Fruit fly (Drosophila melanogaster) whole organism, embryonic: ENCODE data around the gene CG42449.

Source experiments
- Antp ChIP-seq: fragments of 200-800 bp; sonication (Bioruptor generic); optimal IDR thresholded peaks from 3 replicates; lab custom pipeline; 2016; ENCODE audit warnings: missing biosample characterization, missing genetic modification characterization
- Bdp1 ChIP-seq: fragments of 200-800 bp; sonication (Bioruptor generic); optimal IDR thresholded peaks from 3 replicates; lab custom pipeline; 2016; ENCODE audit warnings: missing biosample characterization, missing genetic modification characterization
- Bteb2 ChIP-seq: fragments of 200-800 bp; sonication (Bioruptor generic); optimal IDR thresholded peaks from 2 replicates; lab custom pipeline; 2016; ENCODE audit warnings: missing biosample characterization, missing genetic modification characterization
- CG10209 ChIP-seq: fragments of 200-800 bp; sonication (Bioruptor generic); optimal IDR thresholded peaks from 3 replicates; lab custom pipeline; 2017; ENCODE audit warnings: missing biosample characterization, mild to moderate bottlenecking, missing genetic modification characterization, missing genetic modification reagents
- CG10462 ChIP-seq: fragments of 200-800 bp; sonication (Bioruptor generic); optimal IDR thresholded peaks from 2 replicates; lab custom pipeline; 2016; ENCODE audit warnings: missing biosample characterization, missing genetic modification characterization
- CG14441 ChIP-seq: fragments of 200-800 bp; sonication (Bioruptor generic); IDR thresholded peaks from 2 replicates; pipeline ENCODE4 v1.3.6; 2022; ENCODE audit warnings: missing biosample characterization, missing genetic modification characterization
- CG1529 ChIP-seq: fragments of 200-800 bp; sonication (Bioruptor generic); optimal IDR thresholded peaks from 3 replicates; lab custom pipeline; 2018; ENCODE audit warnings: missing biosample characterization, missing genetic modification characterization
- CG15479 ChIP-seq: fragments of 200-800 bp; sonication (Bioruptor generic); optimal IDR thresholded peaks from 3 replicates; lab custom pipeline; 2019; ENCODE audit warnings: missing biosample characterization, mild to moderate bottlenecking, missing genetic modification characterization, moderate library complexity
- CG15601 ChIP-seq: fragments of 200-800 bp; sonication (Bioruptor generic); optimal IDR thresholded peaks from 3 replicates; lab custom pipeline; 2019; ENCODE audit warnings: missing biosample characterization, mild to moderate bottlenecking, missing genetic modification characterization, moderate library complexity
- CG17612 ChIP-seq: fragments of 200-800 bp; sonication (Bioruptor generic); IDR thresholded peaks from 2 replicates; pipeline ENCODE4 v1.3.6; 2022; ENCODE audit warnings: missing biosample characterization, missing genetic modification characterization
- CG1832 ChIP-seq: fragments of 200-800 bp; sonication (Bioruptor generic); optimal IDR thresholded peaks from 2 replicates; lab custom pipeline; 2017; ENCODE audit warnings: missing biosample characterization, mild to moderate bottlenecking, missing genetic modification characterization, inconsistent platforms
- CG2889 ChIP-seq: fragments of 200-800 bp; sonication (Bioruptor generic); IDR thresholded peaks from 3 replicates; pipeline ENCODE4 v1.3.6; 2022; ENCODE audit warnings: missing biosample characterization, missing genetic modification characterization
- CG32772 ChIP-seq: fragments of 200-800 bp; sonication (Bioruptor generic); IDR thresholded peaks from 2 replicates; pipeline ENCODE4 v1.3.6; 2022; ENCODE audit warnings: missing biosample characterization, missing genetic modification characterization
- CG3407 ChIP-seq: fragments of 200-800 bp; sonication (Bioruptor generic); optimal IDR thresholded peaks from 2 replicates; lab custom pipeline; 2018; ENCODE audit warnings: missing biosample characterization, mild to moderate bottlenecking, missing genetic modification characterization
- CG34376 ChIP-seq: fragments of 200-800 bp; sonication (Bioruptor generic); optimal IDR thresholded peaks from 2 replicates; lab custom pipeline; 2018; ENCODE audit warnings: missing biosample characterization, mild to moderate bottlenecking, missing genetic modification characterization
- CG3847 ChIP-seq: fragments of 200-800 bp; sonication (Bioruptor generic); IDR thresholded peaks from 2 replicates; pipeline ENCODE4 v1.3.6; 2022; ENCODE audit warnings: missing biosample characterization, missing genetic modification characterization
- CG4282 ChIP-seq: fragments of 200-800 bp; sonication (Bioruptor generic); optimal IDR thresholded peaks from 2 replicates; lab custom pipeline; 2016; ENCODE audit warnings: missing biosample characterization, missing genetic modification characterization
- CG4617 ChIP-seq: fragments of 200-800 bp; sonication (Bioruptor generic); optimal IDR thresholded peaks from 3 replicates; lab custom pipeline; 2016; ENCODE audit warnings: missing biosample characterization, missing genetic modification characterization, borderline replicate concordance
- CG5245 ChIP-seq: fragments of 200-800 bp; sonication (Bioruptor generic); optimal IDR thresholded peaks from 3 replicates; lab custom pipeline; 2016; ENCODE audit warnings: missing biosample characterization, missing genetic modification characterization
- CG6689 ChIP-seq: fragments of 200-800 bp; sonication (Bioruptor generic); IDR thresholded peaks from 2 replicates; pipeline ENCODE4 v1.3.6; 2022; ENCODE audit warnings: missing biosample characterization, missing genetic modification characterization
- CG7271 ChIP-seq: fragments of 200-800 bp; sonication (Bioruptor generic); optimal IDR thresholded peaks from 2 replicates; lab custom pipeline; 2018; ENCODE audit warnings: missing biosample characterization, mild to moderate bottlenecking, missing genetic modification characterization, moderate library complexity
- CG7987 ChIP-seq: fragments of 200-800 bp; sonication (Bioruptor generic); optimal IDR thresholded peaks from 2 replicates; lab custom pipeline; 2018; ENCODE audit warnings: missing biosample characterization, mild to moderate bottlenecking, missing genetic modification characterization, moderate library complexity
- CG8765 ChIP-seq: fragments of 200-800 bp; sonication (Bioruptor generic); IDR thresholded peaks from 2 replicates; pipeline ENCODE4 v1.3.6; 2022; ENCODE audit warnings: missing biosample characterization, missing genetic modification characterization
- CG9727 ChIP-seq: fragments of 200-800 bp; sonication (Bioruptor generic); optimal IDR thresholded peaks from 3 replicates; lab custom pipeline; 2017; ENCODE audit warnings: missing biosample characterization, mild to moderate bottlenecking, missing genetic modification characterization
- CG9817 ChIP-seq: fragments of 200-800 bp; sonication (Bioruptor generic); optimal IDR thresholded peaks from 2 replicates; lab custom pipeline; 2018; ENCODE audit warnings: missing biosample characterization, mild to moderate bottlenecking, missing genetic modification characterization, moderate library complexity
- Dek ChIP-seq: fragments of 200-800 bp; sonication (Bioruptor generic); optimal IDR thresholded peaks from 3 replicates; lab custom pipeline; 2019; ENCODE audit warnings: missing biosample characterization, mild to moderate bottlenecking, missing genetic modification characterization, moderate library complexity
- Doc2 ChIP-seq: fragments of 200-800 bp; sonication (Bioruptor generic); IDR thresholded peaks from 2 replicates; pipeline ENCODE4 v1.3.6; 2022; ENCODE audit warnings: missing biosample characterization, missing genetic modification characterization
- Fer3 ChIP-seq: fragments of 200-800 bp; sonication (Bioruptor generic); optimal IDR thresholded peaks from 2 replicates; lab custom pipeline; 2018; ENCODE audit warnings: missing biosample characterization, mild to moderate bottlenecking, missing genetic modification characterization, moderate library complexity
- HHEX ChIP-seq: fragments of 200-800 bp; sonication (Bioruptor generic); optimal IDR thresholded peaks from 3 replicates; lab custom pipeline; 2017; ENCODE audit warnings: missing biosample characterization, mild to moderate bottlenecking, missing genetic modification characterization, missing genetic modification reagents
- HLH3B ChIP-seq: fragments of 200-800 bp; sonication (Bioruptor generic); IDR thresholded peaks from 2 replicates; pipeline ENCODE4 v1.3.6; 2022; ENCODE audit warnings: missing biosample characterization, missing genetic modification characterization
- MBD-R2 ChIP-seq: fragments of 200-800 bp; sonication (Bioruptor generic); IDR thresholded peaks from 2 replicates; pipeline ENCODE4 v1.3.6; 2022; ENCODE audit warnings: missing biosample characterization, missing genetic modification characterization
- NC2β ChIP-seq: fragments of 200-800 bp; sonication (Bioruptor generic); optimal IDR thresholded peaks from 2 replicates; lab custom pipeline; 2016; ENCODE audit warnings: missing biosample characterization, missing genetic modification characterization
- Nf-YB ChIP-seq: fragments of 200-800 bp; sonication (Bioruptor generic); optimal IDR thresholded peaks from 3 replicates; lab custom pipeline; 2019; ENCODE audit warnings: missing biosample characterization, mild to moderate bottlenecking, missing genetic modification characterization, moderate library complexity
- Optix ChIP-seq: fragments of 200-800 bp; sonication (Bioruptor generic); IDR thresholded peaks from 3 replicates; pipeline ENCODE4 v1.3.6; 2022; ENCODE audit warnings: missing biosample characterization, missing genetic modification characterization
- Rfx ChIP-seq: fragments of 200-800 bp; sonication (Bioruptor generic); IDR thresholded peaks from 2 replicates; pipeline ENCODE4 v1.3.6; 2022; ENCODE audit warnings: missing biosample characterization, missing genetic modification characterization
- Sin3A ChIP-seq: fragments of >200 bp; optimal IDR thresholded peaks from 2 replicates; lab custom pipeline; 2018
- TFAM ChIP-seq: fragments of 200-800 bp; sonication (Bioruptor generic); optimal IDR thresholded peaks from 2 replicates; lab custom pipeline; 2017; ENCODE audit warnings: missing biosample characterization, missing genetic modification characterization, inconsistent platforms
- bab2 ChIP-seq: fragments of 200-800 bp; sonication (Bioruptor generic); optimal IDR thresholded peaks from 2 replicates; lab custom pipeline; 2016; ENCODE audit warnings: missing biosample characterization, missing genetic modification characterization
- dimm ChIP-seq: fragments of 200-800 bp; sonication (Bioruptor generic); IDR thresholded peaks from 2 replicates; pipeline ENCODE4 v1.3.6; 2022; ENCODE audit warnings: missing biosample characterization, missing genetic modification characterization
- gcm2 ChIP-seq: fragments of 200-800 bp; sonication (Bioruptor generic); optimal IDR thresholded peaks from 2 replicates; lab custom pipeline; 2016; ENCODE audit warnings: missing biosample characterization, missing genetic modification characterization
- inv ChIP-seq: fragments of 200-800 bp; sonication (Bioruptor generic); IDR thresholded peaks from 2 replicates; pipeline ENCODE4 v1.3.6; 2022; ENCODE audit warnings: missing biosample characterization, missing genetic modification characterization; ENCODE audit not compliant: partially characterized antibody
- knrl ChIP-seq: fragments of 200-800 bp; sonication (Bioruptor generic); IDR thresholded peaks from 3 replicates; pipeline ENCODE4 v1.3.6; 2022; ENCODE audit warnings: missing biosample characterization, missing genetic modification characterization; ENCODE audit not compliant: partially characterized antibody
- phol ChIP-seq: fragments of 200-800 bp; sonication (Bioruptor generic); optimal IDR thresholded peaks from 3 replicates; lab custom pipeline; 2018; ENCODE audit warnings: missing biosample characterization, mild to moderate bottlenecking, missing genetic modification characterization, moderate library complexity
- prd ChIP-seq, 3 experiments: fragments of >200 bp in 2 of 3; fragments of 200-800 bp in 1 of 3; sonication (Bioruptor generic) in 1 of 3; optimal IDR thresholded peaks in 2 of 3; IDR thresholded peaks in 1 of 3; 2 replicates in 2 of 3; 3 replicates in 1 of 3; pipeline versions ENCODE4 v1.3.6 to Lab custom; 2017 to 2022; ENCODE audit warnings: missing biosample characterization in 1 of 3, missing genetic modification characterization in 1 of 3
- ranshi ChIP-seq: fragments of 200-800 bp; sonication (Bioruptor generic); IDR thresholded peaks from 2 replicates; pipeline ENCODE4 v1.3.6; 2022; ENCODE audit warnings: missing biosample characterization, missing genetic modification characterization
- slbo ChIP-seq: fragments of 200-800 bp; sonication (Bioruptor generic); IDR thresholded peaks from 2 replicates; pipeline ENCODE4 v1.3.6; 2022; ENCODE audit warnings: missing biosample characterization, missing genetic modification characterization
- slou ChIP-seq: fragments of 200-800 bp; sonication (Bioruptor generic); optimal IDR thresholded peaks from 3 replicates; lab custom pipeline; 2016; ENCODE audit warnings: missing biosample characterization, missing genetic modification characterization
- trem ChIP-seq: fragments of 200-800 bp; optimal IDR thresholded peaks from 3 replicates; lab custom pipeline; 2019; ENCODE audit warnings: missing biosample characterization, mild to moderate bottlenecking, missing genetic modification characterization, moderate library complexity
- trh ChIP-seq: fragments of 200-800 bp; sonication (Bioruptor generic); optimal IDR thresholded peaks from 2 replicates; lab custom pipeline; 2016; ENCODE audit warnings: missing biosample characterization, missing genetic modification characterization
- z ChIP-seq: fragments of 200-800 bp; sonication (Bioruptor generic); IDR thresholded peaks from 3 replicates; pipeline ENCODE4 v1.3.6; 2022; ENCODE audit warnings: missing biosample characterization, missing genetic modification characterization

CG42449 gene

DNA sequence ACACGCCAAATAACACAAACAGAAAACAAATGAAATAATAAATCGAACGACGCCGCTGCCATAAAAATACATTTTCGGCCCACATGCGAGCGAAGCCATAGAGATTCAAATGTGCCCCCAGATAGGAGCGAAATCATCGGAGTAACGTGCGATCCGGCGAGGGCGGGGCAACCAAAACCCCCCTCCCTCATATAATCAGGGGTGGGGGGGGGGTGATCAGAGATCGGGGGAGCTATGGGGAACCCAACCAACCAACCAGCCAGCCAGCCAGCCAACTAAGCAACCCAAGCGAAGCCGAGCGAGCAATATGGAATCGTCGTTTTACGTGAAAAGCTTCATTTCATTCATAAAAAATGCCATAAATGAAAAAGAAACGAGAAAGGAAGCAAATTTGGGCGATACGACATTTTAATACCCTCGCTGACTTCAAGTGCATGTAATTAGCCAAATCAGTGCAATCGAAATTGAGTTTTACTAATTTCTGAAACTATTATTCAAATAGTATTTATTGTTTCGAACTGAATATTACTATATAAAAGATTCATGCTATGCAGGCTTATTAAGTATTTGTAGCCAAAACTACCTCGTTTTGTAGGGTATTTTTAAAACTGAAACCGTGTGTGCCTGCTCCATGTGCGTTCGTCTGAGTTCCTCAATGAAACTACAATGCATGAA is 16.9 kb downstream of the CG42449 start (continued):
- peak; percentile 39 for TF ChIP-seq Nf-YB
- 0 out of 2 replicates have a peak, but pooled peaks have one; percentile 29 for TF ChIP-seq CG3847
- no peak for TF ChIP-seq dimm (GFP tag; lab: Robert Waterston, UW)
- no peak for TF ChIP-seq CG17612 (GFP tag; lab: Robert Waterston, UW)
- peak; percentile 35 for TF ChIP-seq NC2β
- no peak for TF ChIP-seq TFAM (GFP tag; lab: Kevin White, UChicago)
- no peak for TF ChIP-seq inv (GFP tag; lab: Robert Waterston, UW)
- TF ChIP-seq z (GFP tag; lab: Robert Waterston, UW), result no peak
- peak; percentile 37 for TF ChIP-seq CG5245
- TF ChIP-seq trh (GFP tag; lab: Kevin White, UChicago), result no peak
- TF ChIP-seq Antp (GFP tag; lab: Kevin White, UChicago), result peak; percentile 21
- peak; percentile 55; the same call in 1 of the 2 replicates for TF ChIP-seq Rfx (GFP tag; lab: Robert Waterston, UW)
- TF ChIP-seq MBD-R2 (GFP tag; lab: Robert Waterston, UW), result no peak
- TF ChIP-seq CG1832 (GFP tag; lab: Kevin White, UChicago), result no peak
- TF ChIP-seq CG4617 (GFP tag; lab: Kevin White, UChicago), result peak; percentile 7
- peak; percentile 18 for TF ChIP-seq Dek (tag; lab: Kevin White, UChicago)
- TF ChIP-seq trem, result peak; percentile 37
- TF ChIP-seq CG2889 (GFP tag; lab: Robert Waterston, UW), result no peak
- peak; percentile 65 for TF ChIP-seq CG32772
- no peak for TF ChIP-seq knrl (GFP tag; lab: Robert Waterston, UW)
- no peak for TF ChIP-seq prd (optimal IDR thresholded peaks at IDR 0.05; lab: Kevin White, UChicago)
- TF ChIP-seq prd (GFP tag; IDR thresholded peaks at IDR 0.05; lab: Robert Waterston, UW), result peak; percentile 71; the same call in 2 of the 3 replicates
- TF ChIP-seq Doc2, result no peak
- peak; percentile 33 for TF ChIP-seq CG10462 (GFP tag; lab: Kevin White, UChicago)
- TF ChIP-seq CG3407, result peak; percentile 46
- no peak for TF ChIP-seq CG7271
- peak; percentile 70 for TF ChIP-seq CG6689 (GFP tag; lab: Robert Waterston, UW)
- no peak for TF ChIP-seq CG7987 (GFP tag; lab: Kevin White, UChicago)
- TF ChIP-seq Bdp1 (GFP tag; lab: Kevin White, UChicago), result no peak
- TF ChIP-seq Optix (GFP tag; lab: Robert Waterston, UW), result peak; percentile 52; the same call in 2 of the 3 replicates
- peak; percentile 53; the same call in 1 of the 2 replicates for TF ChIP-seq slbo
- no peak for TF ChIP-seq CG8765 (GFP tag; lab: Robert Waterston, UW)
- peak; percentile 64 for TF ChIP-seq CG10209 (GFP tag; lab: Kevin White, UChicago)
- peak; percentile 10 for TF ChIP-seq gcm2 (GFP tag; lab: Kevin White, UChicago)
- peak; percentile 48 for TF ChIP-seq CG15601 (tag; lab: Kevin White, UChicago)
- peak; percentile 43 for TF ChIP-seq Fer3 (tag; lab: Kevin White, UChicago)
- no peak for TF ChIP-seq Sin3A
- peak; percentile 22 for TF ChIP-seq HHEX
- peak; percentile 7 for TF ChIP-seq bab2 (GFP tag; lab: Kevin White, UChicago)
- no peak for TF ChIP-seq CG15479
- TF ChIP-seq slou, result peak; percentile 15
- peak; percentile 75 for TF ChIP-seq phol (tag; lab: Kevin White, UChicago)
- no peak for TF ChIP-seq CG34376
- TF ChIP-seq CG4282 (GFP tag; lab: Kevin White, UChicago), result no peak
- peak; percentile 39 for TF ChIP-seq CG9727
- peak; percentile 64 for TF ChIP-seq HLH3B (GFP tag; lab: Robert Waterston, UW)
- TF ChIP-seq Bteb2, result peak; percentile 13
- peak; percentile 54 for TF ChIP-seq CG14441 (GFP tag; lab: Robert Waterston, UW)
- peak; percentile 40; the same call in 1 of the 2 replicates for TF ChIP-seq ranshi (GFP tag; lab: Robert Waterston, UW)
- TF ChIP-seq CG1529 (GFP tag; lab: Kevin White, UChicago), result peak; percentile 52
- TF ChIP-seq CG9817, result peak; percentile 33
